Fruit fly (Drosophila melanogaster) S2 (cell line): ENCODE measurements around the gene CG5107.

Source experiments
- CG8478 ChIP-seq: fragments of >200 bp; optimal IDR thresholded peaks from 2 replicates; lab custom pipeline; 2018
- CTCF ChIP-seq, 2 experiments: fragments of >200 bp; optimal IDR thresholded peaks; 2 replicates each; lab custom pipeline; 2018

dm6 chr3R:25539132-25539531 lies 34.1 kb downstream of the CG5107 start:
- TF ChIP-seq CG8478 (lab: Kevin White, UChicago) (no peak), CTCF (optimal IDR thresholded peaks at IDR 0.05; lab: Kevin White, UChicago) (no peak)
